Worm (Caenorhabditis elegans) whole organism, early embryonic: ENCODE results near the gene K04C2.3.

Source experiments
- B0310.2 ChIP-seq: sonication (generic microtip); optimal IDR thresholded peaks from 2 replicates; lab custom pipeline; 2016; ENCODE audit warnings: mild to moderate bottlenecking, missing genetic modification characterization, missing compliant biosample characterization
- F13C5.2 ChIP-seq: sonication (generic microtip); optimal IDR thresholded peaks from 2 replicates; lab custom pipeline; 2017; ENCODE audit warnings: mild to moderate bottlenecking, missing genetic modification characterization, inconsistent platforms, missing compliant biosample characterization
- aly-1 ChIP-seq: sonication (generic microtip); optimal IDR thresholded peaks from 2 replicates; lab custom pipeline; 2016; ENCODE audit warnings: missing genetic modification characterization, missing compliant biosample characterization
- ama-1 ChIP-seq: fragments of 150-350 bp; optimal IDR thresholded peaks from 2 replicates; lab custom pipeline; 2014
- ceh-13 ChIP-seq: fragments of 200-800 bp; sonication (Bioruptor generic); optimal IDR thresholded peaks from 2 replicates; lab custom pipeline; 2018; ENCODE audit warnings: mild to moderate bottlenecking, missing genetic modification characterization, missing compliant biosample characterization
- ceh-36 ChIP-seq: sonication (generic microtip); optimal IDR thresholded peaks from 2 replicates; lab custom pipeline; 2016; ENCODE audit warnings: missing genetic modification characterization, inconsistent platforms, missing compliant biosample characterization
- ets-7 ChIP-seq: sonication (generic microtip); optimal IDR thresholded peaks from 2 replicates; lab custom pipeline; 2016; ENCODE audit warnings: missing genotype, missing genetic modification characterization, missing compliant biosample characterization
- flt-1 ChIP-seq: fragments of 200-800 bp; sonication (Bioruptor generic); IDR thresholded peaks from 2 replicates; pipeline ENCODE4 v1.3.6; 2022; ENCODE audit warnings: missing genetic modification characterization, missing compliant biosample characterization
- hmbx-1 ChIP-seq: sonication (generic microtip); optimal IDR thresholded peaks from 2 replicates; lab custom pipeline; 2016; ENCODE audit warnings: mild to moderate bottlenecking, missing genetic modification characterization, missing compliant biosample characterization
- hmg-4 ChIP-seq: fragments of 200-800 bp; sonication (Bioruptor generic); optimal IDR thresholded peaks from 2 replicates; lab custom pipeline; 2018; ENCODE audit warnings: mild to moderate bottlenecking, missing genetic modification characterization, missing compliant biosample characterization
- hnd-1 ChIP-seq: sonication (generic microtip); optimal IDR thresholded peaks from 2 replicates; lab custom pipeline; 2016; ENCODE audit warnings: missing genetic modification characterization, missing compliant biosample characterization
- pes-1 ChIP-seq: fragments of 200-800 bp; sonication (Bioruptor generic); IDR thresholded peaks from 2 replicates; pipeline ENCODE4 v1.3.6; 2022; ENCODE audit warnings: missing genetic modification reagents, missing genetic modification characterization, missing compliant biosample characterization
- scrt-1 ChIP-seq: fragments of 200-800 bp; sonication (Bioruptor generic); IDR thresholded peaks from 2 replicates; pipeline ENCODE4 v1.3.6; 2022; ENCODE audit warnings: missing genetic modification characterization, missing compliant biosample characterization
- sea-1 ChIP-seq: fragments of 200-800 bp; sonication (Bioruptor generic); conservative IDR thresholded peaks from 2 replicates; pipeline ENCODE4 v1.3.6; 2022; ENCODE audit warnings: missing genetic modification characterization, missing compliant biosample characterization
- tbx-11 ChIP-seq: fragments of 200-800 bp; sonication (Bioruptor generic); IDR thresholded peaks from 2 replicates; pipeline ENCODE4 v1.3.6; 2022; ENCODE audit warnings: missing genetic modification characterization, missing compliant biosample characterization
- tbx-37 ChIP-seq: fragments of 200-800 bp; sonication (Bioruptor generic); conservative IDR thresholded peaks from 2 replicates; pipeline ENCODE4 v1.3.6; 2022; ENCODE audit warnings: missing genetic modification reagents, missing genetic modification characterization, missing compliant biosample characterization
- tra-4 ChIP-seq: sonication (generic microtip); optimal IDR thresholded peaks from 2 replicates; lab custom pipeline; 2017; ENCODE audit warnings: missing genetic modification characterization, missing compliant biosample characterization

The K04C2.3 gene

DNA sequence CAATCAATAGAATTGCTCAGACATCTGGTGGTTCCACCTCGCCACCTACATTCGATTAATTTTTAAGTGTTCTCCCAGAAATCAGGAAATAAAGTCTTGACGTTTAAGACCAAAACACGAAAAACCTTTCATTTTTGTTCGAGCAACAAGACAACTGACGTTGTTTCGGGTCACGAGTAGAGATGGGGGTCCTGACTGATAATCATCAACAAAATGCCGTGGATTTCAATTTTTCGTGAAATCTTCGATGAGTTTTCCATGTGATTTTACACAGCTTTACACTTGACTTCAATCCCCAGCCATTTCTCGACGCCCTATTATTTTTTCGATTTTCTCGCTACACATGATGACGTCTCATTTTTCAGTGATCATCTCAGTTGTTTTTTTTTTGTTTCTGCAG, 1.8 kb upstream of the K04C2.3 start:
- TF ChIP-seq scrt-1 (GFP tag; lab: Robert Waterston, UW) (no peak), B0310.2 (tag; lab: Kevin White, UChicago) (no peak), hmg-4 (GFP tag; lab: Kevin White, UChicago) (no peak), tbx-11 (GFP tag; lab: Robert Waterston, UW) (no peak), aly-1 (tag; lab: Kevin White, UChicago) (no peak), sea-1 (GFP tag; lab: Robert Waterston, UW) (no peak)

ce11 chrIII:6871668-6872067, 1.2 kb upstream of the K04C2.3 start:
- TF ChIP-seq pes-1 (GFP tag; lab: Robert Waterston, UW) = no peak

- no peak for TF ChIP-seq scrt-1 (GFP tag; lab: Robert Waterston, UW)
- no peak for TF ChIP-seq B0310.2 (tag; lab: Kevin White, UChicago)
- TF ChIP-seq tbx-11 (GFP tag; lab: Robert Waterston, UW) = no peak
- TF ChIP-seq F13C5.2 = no peak
- TF ChIP-seq sea-1 (GFP tag; lab: Robert Waterston, UW) = no peak
- no peak for TF ChIP-seq flt-1
- TF ChIP-seq tbx-37 = no peak
- TF ChIP-seq ceh-36 = no peak
- no peak for TF ChIP-seq aly-1 (tag; lab: Kevin White, UChicago)
- no peak for TF ChIP-seq hmg-4 (GFP tag; lab: Kevin White, UChicago)
- TF ChIP-seq pes-1 (GFP tag; lab: Robert Waterston, UW) = no peak
- no peak for TF ChIP-seq tra-4 (tag; lab: Kevin White, UChicago)
- TF ChIP-seq ceh-13 = no peak
- TF ChIP-seq hnd-1 (tag; lab: Kevin White, UChicago) = no peak
- no peak for TF ChIP-seq hmbx-1 (tag; lab: Kevin White, UChicago)
Measured at ce11 chrIII:6873724-6874123, 835 bp downstream of the K04C2.3 start.

DNA sequence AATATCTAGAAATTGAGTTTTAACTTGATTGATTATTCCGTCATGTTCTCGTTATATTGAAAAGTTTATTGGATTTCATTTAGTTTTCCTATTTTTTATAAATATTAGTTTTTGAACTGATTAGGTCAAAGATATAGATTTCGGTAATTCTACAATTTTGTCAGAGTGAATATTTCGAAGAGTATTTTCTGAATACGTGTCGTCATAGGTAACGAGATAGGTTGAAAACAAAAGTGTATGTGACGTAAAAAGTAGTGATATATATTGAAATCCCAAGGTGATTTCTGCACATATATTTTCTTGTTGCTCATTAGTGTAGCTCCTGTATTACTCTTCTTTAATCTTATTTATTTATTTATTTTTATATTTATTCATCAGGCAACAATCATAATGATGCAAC, 7.9 kb downstream of the K04C2.3 start, which contains the start of gene K04C2.7:
K04C2.7 (plus strand) TSS at position 301 of the 400 bp plus-strand sequence.
- no peak for TF ChIP-seq sea-1 (GFP tag; lab: Robert Waterston, UW)
- TF ChIP-seq flt-1 = no peak
- no peak for TF ChIP-seq ceh-36
- no peak for TF ChIP-seq hmg-4 (GFP tag; lab: Kevin White, UChicago)
- no peak for TF ChIP-seq ets-7 (tag; lab: Kevin White, UChicago)
- TF ChIP-seq pes-1 (GFP tag; lab: Robert Waterston, UW) = no peak
- no peak for TF ChIP-seq hnd-1 (tag; lab: Kevin White, UChicago)
- no peak for TF ChIP-seq ama-1 (lab: Kevin White, UChicago)
- no peak for TF ChIP-seq tbx-37
- TF ChIP-seq B0310.2 (tag; lab: Kevin White, UChicago) = no peak
- TF ChIP-seq aly-1 (tag; lab: Kevin White, UChicago) = no peak

DNA sequence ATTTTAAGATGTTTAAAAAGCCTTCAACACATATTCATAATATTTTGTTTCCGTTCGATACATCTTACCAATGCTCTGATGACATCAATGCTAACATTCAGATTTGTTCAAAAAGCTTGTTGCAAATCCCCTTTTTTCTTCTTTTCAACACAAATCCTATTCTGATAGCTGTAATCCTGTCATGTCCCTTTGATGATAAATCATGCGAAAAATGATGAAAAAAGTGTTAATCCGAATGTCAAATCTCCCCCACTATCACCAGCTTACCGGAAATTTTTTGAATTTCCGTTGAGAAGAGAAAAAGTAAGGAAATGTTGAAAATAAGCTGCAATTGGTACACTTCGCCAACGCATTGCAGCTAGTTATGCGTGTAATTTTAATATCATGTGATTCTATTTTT, 8.9 kb downstream of the K04C2.3 start:
- TF ChIP-seq pes-1 (GFP tag; lab: Robert Waterston, UW) = no peak

DNA sequence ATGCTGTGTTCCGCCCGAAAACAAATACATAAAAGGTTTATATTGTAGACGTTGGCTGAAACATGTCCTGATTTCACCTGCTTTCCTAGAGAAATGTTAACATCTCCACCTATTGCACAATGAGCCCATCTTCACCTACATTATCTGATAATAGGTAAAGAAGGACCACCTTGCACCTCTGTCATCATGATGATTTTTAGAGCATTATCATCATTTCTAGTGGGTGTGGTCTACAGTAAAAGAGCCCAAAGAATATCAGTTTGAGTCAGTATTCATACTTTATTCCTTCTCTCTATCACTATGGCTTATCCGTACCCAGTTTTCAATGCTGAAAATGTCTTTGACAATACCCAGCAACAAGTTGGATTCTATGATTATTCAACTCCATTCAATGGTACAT, 11.3 kb downstream of the K04C2.3 start, which contains the start of gene med-2:
med-2 (plus strand) TSS at position 301 of the 400 bp plus-strand sequence.
- no peak for TF ChIP-seq ceh-13
- no peak for TF ChIP-seq aly-1 (tag; lab: Kevin White, UChicago)
- no peak for TF ChIP-seq hmg-4 (GFP tag; lab: Kevin White, UChicago)

DNA sequence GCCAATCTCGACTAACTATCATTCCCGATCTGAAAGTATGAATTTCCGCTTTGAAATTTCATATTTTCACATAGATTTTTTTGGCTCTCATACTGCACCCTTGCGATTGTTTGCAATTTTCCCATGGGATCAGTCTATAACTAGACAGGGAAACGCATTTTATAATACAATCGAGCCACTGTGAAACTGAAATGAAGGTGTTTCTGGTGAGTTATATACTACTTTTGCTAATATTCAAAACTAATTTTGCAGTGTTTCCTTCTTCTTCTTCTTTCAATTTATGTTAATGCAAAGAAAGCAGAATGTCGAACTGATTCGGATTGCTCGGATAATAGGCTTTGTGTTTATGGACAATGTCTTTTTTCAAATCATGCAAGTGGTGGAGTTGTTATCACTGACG, 13.0 kb downstream of the K04C2.3 start:
- TF ChIP-seq tbx-37 (no peak), aly-1 (tag; lab: Kevin White, UChicago) (no peak), tra-4 (tag; lab: Kevin White, UChicago) (no peak), hmbx-1 (tag; lab: Kevin White, UChicago) (no peak), sea-1 (GFP tag; lab: Robert Waterston, UW) (no peak), pes-1 (GFP tag; lab: Robert Waterston, UW) (no peak)

DNA sequence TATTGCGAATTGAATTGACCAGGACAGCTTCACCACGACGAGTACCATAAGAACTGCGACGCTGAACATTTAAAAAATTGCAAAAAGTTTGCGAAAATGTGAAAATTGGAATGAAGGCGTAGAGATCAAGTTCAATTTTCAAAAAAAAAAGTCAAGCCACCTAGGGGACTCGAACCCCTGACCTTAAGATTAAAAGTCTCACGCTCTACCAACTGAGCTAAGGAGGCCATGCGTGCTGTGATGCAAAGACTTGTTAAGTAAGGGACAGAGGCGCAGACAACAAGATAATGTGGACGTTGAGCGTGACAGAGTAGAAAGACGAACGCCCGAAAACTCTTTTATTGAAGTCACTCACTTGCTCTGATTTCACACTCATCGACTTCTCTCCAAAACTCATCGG, 14.7 kb downstream of the K04C2.3 start:
- TF ChIP-seq aly-1 (tag; lab: Kevin White, UChicago) (peak; percentile 82), pes-1 (GFP tag; lab: Robert Waterston, UW) (peak; percentile 90), scrt-1 (GFP tag; lab: Robert Waterston, UW) (peak; percentile 86), B0310.2 (tag; lab: Kevin White, UChicago) (peak; percentile 73), ets-7 (tag; lab: Kevin White, UChicago) (peak; percentile 53), hmg-4 (GFP tag; lab: Kevin White, UChicago) (peak; percentile 84), F13C5.2 (peak; percentile 87), tra-4 (tag; lab: Kevin White, UChicago) (no peak), ceh-13 (peak; percentile 67), ama-1 (lab: Kevin White, UChicago) (no peak), flt-1 (peak; percentile 87), tbx-37 (peak; percentile 74), hmbx-1 (tag; lab: Kevin White, UChicago) (peak; percentile 10), tbx-11 (GFP tag; lab: Robert Waterston, UW) (peak; percentile 81), ceh-36 (peak; percentile 81), hnd-1 (tag; lab: Kevin White, UChicago) (peak; percentile 74), sea-1 (GFP tag; lab: Robert Waterston, UW) (peak; percentile 84)

DNA sequence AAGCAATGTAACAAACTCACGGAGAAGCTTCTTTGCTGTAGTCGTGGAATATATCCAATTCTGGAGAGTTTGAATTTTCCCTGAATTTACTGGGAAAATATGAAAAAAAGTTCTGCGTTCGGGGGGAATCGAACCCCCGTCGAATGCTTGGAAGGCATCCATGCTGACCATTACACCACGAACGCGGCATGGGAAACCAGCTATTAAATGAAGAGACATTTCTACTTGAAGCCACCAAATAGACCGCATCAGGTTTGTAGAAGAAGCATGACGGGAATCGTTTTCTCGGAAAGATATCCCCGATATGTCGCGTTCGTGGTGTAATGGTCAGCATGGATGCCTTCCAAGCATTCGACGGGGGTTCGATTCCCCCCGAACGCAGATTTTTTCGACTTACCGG, 15.6 kb downstream of the K04C2.3 start:
- TF ChIP-seq tra-4 (tag; lab: Kevin White, UChicago) (no peak), pes-1 (GFP tag; lab: Robert Waterston, UW) (peak; percentile 43; the same call in 1 of the 2 replicates), aly-1 (tag; lab: Kevin White, UChicago) (no peak), tbx-37 (peak; percentile 36; the same call in 1 of the 2 replicates), ceh-13 (no peak), hnd-1 (tag; lab: Kevin White, UChicago) (no peak), ets-7 (tag; lab: Kevin White, UChicago) (no peak), hmg-4 (GFP tag; lab: Kevin White, UChicago) (no peak), hmbx-1 (tag; lab: Kevin White, UChicago) (no peak), tbx-11 (GFP tag; lab: Robert Waterston, UW) (0 out of 2 replicates have a peak, but pooled peaks have one; percentile 49), sea-1 (GFP tag; lab: Robert Waterston, UW) (peak; percentile 58; the same call in 1 of the 2 replicates), F13C5.2 (no peak), scrt-1 (GFP tag; lab: Robert Waterston, UW) (peak; percentile 55; the same call in 1 of the 2 replicates), flt-1 (0 out of 2 replicates have a peak, but pooled peaks have one; percentile 28)
